Fruit fly (Drosophila melanogaster) whole organism, embryonic: ENCODE measurements around the gene HtrA2.
A peak's percentile ranks its signal among the peaks of the same experiment; 100 is the strongest.

Source experiments
- Bgb ChIP-seq: fragments of 200-800 bp; sonication (Bioruptor generic); IDR thresholded peaks from 2 replicates; pipeline ENCODE4 v1.3.6; 2022; ENCODE audit warnings: missing biosample characterization, missing genetic modification characterization; ENCODE audit not compliant: partially characterized antibody
- Blimp-1 ChIP-seq: fragments of 200-800 bp; sonication (Bioruptor generic); optimal IDR thresholded peaks from 3 replicates; lab custom pipeline; 2018; ENCODE audit warnings: missing biosample characterization, missing genetic modification characterization, mild to moderate bottlenecking, moderate library complexity, missing genetic modification reagents
- CG10147 ChIP-seq: fragments of 200-800 bp; sonication (Bioruptor generic); optimal IDR thresholded peaks from 2 replicates; lab custom pipeline; 2019; ENCODE audit warnings: missing biosample characterization, mild to moderate bottlenecking, missing genetic modification characterization, moderate library complexity
- CG10267 ChIP-seq: fragments of 200-800 bp; sonication (Bioruptor generic); optimal IDR thresholded peaks from 2 replicates; lab custom pipeline; 2018; ENCODE audit warnings: missing biosample characterization, mild to moderate bottlenecking, missing genetic modification characterization, moderate library complexity
- CG10274 ChIP-seq: fragments of 200-800 bp; sonication (Bioruptor generic); optimal IDR thresholded peaks from 3 replicates; lab custom pipeline; 2017; ENCODE audit warnings: missing biosample characterization, mild to moderate bottlenecking, missing genetic modification characterization
- CG11456 ChIP-seq: fragments of 200-800 bp; sonication (Bioruptor generic); IDR thresholded peaks from 3 replicates; pipeline ENCODE4 v1.3.6; 2022; ENCODE audit warnings: missing biosample characterization, missing genetic modification characterization
- CG11723 ChIP-seq: fragments of 200-800 bp; sonication (Bioruptor generic); optimal IDR thresholded peaks from 2 replicates; lab custom pipeline; 2017; ENCODE audit warnings: missing biosample characterization, mild to moderate bottlenecking, missing genetic modification characterization
- CG15269 ChIP-seq: fragments of 200-800 bp; sonication (Bioruptor generic); optimal IDR thresholded peaks from 2 replicates; lab custom pipeline; 2018; ENCODE audit warnings: missing biosample characterization, mild to moderate bottlenecking, missing genetic modification characterization, moderate library complexity
- CG1602 ChIP-seq: fragments of 200-800 bp; sonication (Bioruptor generic); optimal IDR thresholded peaks from 3 replicates; lab custom pipeline; 2016; ENCODE audit warnings: missing biosample characterization, missing genetic modification characterization
- CG16813 ChIP-seq: fragments of 200-800 bp; sonication (Bioruptor generic); IDR thresholded peaks from 3 replicates; pipeline ENCODE4 v1.3.6; 2022; ENCODE audit warnings: missing biosample characterization, missing genetic modification characterization; ENCODE audit not compliant: partially characterized antibody
- CG17361 ChIP-seq: fragments of 200-800 bp; sonication (Bioruptor generic); IDR thresholded peaks from 3 replicates; pipeline ENCODE4 v1.3.6; 2022; ENCODE audit warnings: missing biosample characterization, missing genetic modification characterization
- CG17829 ChIP-seq: fragments of 200-800 bp; optimal IDR thresholded peaks from 2 replicates; lab custom pipeline; 2019; ENCODE audit warnings: missing biosample characterization, mild to moderate bottlenecking, missing genetic modification characterization, moderate library complexity
- CG18599 ChIP-seq: fragments of 200-800 bp; sonication (Bioruptor generic); optimal IDR thresholded peaks from 3 replicates; lab custom pipeline; 2017; ENCODE audit warnings: missing biosample characterization, missing genetic modification characterization, mild to moderate bottlenecking, moderate library complexity, missing genetic modification reagents
- CG30020 ChIP-seq: fragments of 200-800 bp; optimal IDR thresholded peaks from 2 replicates; lab custom pipeline; 2019; ENCODE audit warnings: missing biosample characterization, mild to moderate bottlenecking, missing genetic modification characterization, moderate library complexity
- CG32532 ChIP-seq: fragments of 200-800 bp; sonication (Bioruptor generic); IDR thresholded peaks from 2 replicates; pipeline ENCODE4 v1.3.6; 2022; ENCODE audit warnings: missing biosample characterization, missing genetic modification characterization
- CG3281 ChIP-seq: fragments of 200-800 bp; sonication (Bioruptor generic); optimal IDR thresholded peaks from 3 replicates; lab custom pipeline; 2017; ENCODE audit warnings: missing biosample characterization, mild to moderate bottlenecking, missing genetic modification characterization
- CG4360 ChIP-seq: fragments of 200-800 bp; sonication (Bioruptor generic); IDR thresholded peaks from 2 replicates; pipeline ENCODE4 v1.3.6; 2022; ENCODE audit warnings: missing biosample characterization, missing genetic modification characterization
- CG7556 ChIP-seq: fragments of 200-800 bp; sonication (Bioruptor generic); optimal IDR thresholded peaks from 2 replicates; lab custom pipeline; 2017; ENCODE audit warnings: missing biosample characterization, mild to moderate bottlenecking, missing genetic modification characterization
- CG8281 ChIP-seq: fragments of 200-800 bp; sonication (Bioruptor generic); optimal IDR thresholded peaks from 2 replicates; lab custom pipeline; 2018; ENCODE audit warnings: missing biosample characterization, mild to moderate bottlenecking, missing genetic modification characterization, moderate library complexity
- CHES-1-like ChIP-seq: fragments of 200-800 bp; sonication (Bioruptor generic); optimal IDR thresholded peaks from 2 replicates; lab custom pipeline; 2016; ENCODE audit warnings: missing biosample characterization, missing genetic modification characterization
- Dad ChIP-seq: fragments of 200-800 bp; sonication (Bioruptor generic); optimal IDR thresholded peaks from 3 replicates; lab custom pipeline; 2016; ENCODE audit warnings: missing biosample characterization, missing genetic modification characterization
- Dfd ChIP-seq, 2 experiments: fragments of >200 bp; optimal IDR thresholded peaks; 2 replicates each; lab custom pipeline; 2017; ENCODE audit warnings: missing biosample characterization in 2 of 2, missing genetic modification characterization in 2 of 2
- Ets65A ChIP-seq: fragments of 200-800 bp; sonication (Bioruptor generic); peaks from one replicate; lab custom pipeline; 2016; ENCODE audit warnings: missing biosample characterization, missing genetic modification characterization
- Max ChIP-seq: fragments of 200-800 bp; sonication (Bioruptor generic); optimal IDR thresholded peaks from 2 replicates; lab custom pipeline; 2016; ENCODE audit warnings: missing biosample characterization, mild to moderate bottlenecking, missing genetic modification characterization
- Oaz ChIP-seq: fragments of 200-800 bp; sonication (Bioruptor generic); IDR thresholded peaks from 2 replicates; pipeline ENCODE4 v1.3.6; 2022; ENCODE audit warnings: missing biosample characterization, missing genetic modification characterization
- Rfx ChIP-seq: fragments of 200-800 bp; sonication (Bioruptor generic); IDR thresholded peaks from 2 replicates; pipeline ENCODE4 v1.3.6; 2022; ENCODE audit warnings: missing biosample characterization, missing genetic modification characterization
- Sox102F ChIP-seq: fragments of 200-800 bp; sonication (Bioruptor generic); optimal IDR thresholded peaks from 2 replicates; lab custom pipeline; 2018; ENCODE audit warnings: missing biosample characterization, mild to moderate bottlenecking, missing genetic modification characterization, moderate library complexity
- ac ChIP-seq: fragments of 200-800 bp; sonication (Bioruptor generic); optimal IDR thresholded peaks from 3 replicates; lab custom pipeline; 2017; ENCODE audit warnings: missing biosample characterization, mild to moderate bottlenecking, missing genetic modification characterization
- ap ChIP-seq: fragments of 200-800 bp; sonication (Bioruptor generic); IDR thresholded peaks from 2 replicates; pipeline ENCODE4 v1.3.6; 2022; ENCODE audit warnings: missing biosample characterization, missing genetic modification characterization
- bbx ChIP-seq: fragments of 200-800 bp; sonication (Bioruptor generic); IDR thresholded peaks from 2 replicates; pipeline ENCODE4 v1.3.6; 2022; ENCODE audit warnings: missing biosample characterization, missing genetic modification characterization; ENCODE audit not compliant: partially characterized antibody
- bowl ChIP-seq: fragments of 200-800 bp; sonication (Bioruptor generic); IDR thresholded peaks from 2 replicates; pipeline ENCODE4 v1.3.6; 2022; ENCODE audit warnings: missing biosample characterization, missing genetic modification characterization
- chif ChIP-seq, 2 experiments: fragments of 200-800 bp; sonication (Bioruptor generic); optimal IDR thresholded peaks; 3 replicates each; lab custom pipeline; 2016; ENCODE audit warnings: missing biosample characterization in 2 of 2, missing genetic modification characterization in 2 of 2
- chinmo ChIP-seq: fragments of 200-800 bp; sonication (Bioruptor generic); IDR thresholded peaks from 4 replicates; pipeline ENCODE4 v1.3.6; 2022; ENCODE audit warnings: missing biosample characterization, missing genetic modification characterization; ENCODE audit not compliant: partially characterized antibody
- croc ChIP-seq: fragments of 200-800 bp; sonication (Bioruptor generic); conservative IDR thresholded peaks from 3 replicates; pipeline ENCODE4 v1.3.6; 2022; ENCODE audit warnings: missing biosample characterization, missing genetic modification characterization
- gem ChIP-seq: fragments of 200-800 bp; sonication (Bioruptor generic); optimal IDR thresholded peaks from 2 replicates; lab custom pipeline; 2019; ENCODE audit warnings: missing biosample characterization, mild to moderate bottlenecking, missing genetic modification characterization, moderate library complexity
- hkb ChIP-seq, 2 experiments: fragments of 200-800 bp in 1 of 2; fragments of >200 bp in 1 of 2; sonication (Bioruptor generic) in 1 of 2; IDR thresholded peaks in 1 of 2; optimal IDR thresholded peaks in 1 of 2; 2 replicates each; pipeline versions ENCODE4 v1.3.6 to Lab custom; 2017 to 2022; ENCODE audit warnings: missing biosample characterization in 1 of 2, missing genetic modification characterization in 1 of 2
- insv ChIP-seq, 2 experiments: fragments of 200-800 bp; sonication (Bioruptor generic); optimal IDR thresholded peaks; 3 replicates each; lab custom pipeline; 2016 to 2018; ENCODE audit warnings: missing biosample characterization in 2 of 2, missing genetic modification characterization in 2 of 2
- kni ChIP-seq: fragments of 200-800 bp; sonication (Bioruptor generic); optimal IDR thresholded peaks from 3 replicates; lab custom pipeline; 2017; ENCODE audit warnings: mild to moderate bottlenecking, missing biosample characterization, missing genetic modification reagents, missing genetic modification characterization
- nmo ChIP-seq: fragments of 200-800 bp; sonication (Bioruptor generic); optimal IDR thresholded peaks from 2 replicates; lab custom pipeline; 2018; ENCODE audit warnings: missing biosample characterization, mild to moderate bottlenecking, missing genetic modification characterization, moderate library complexity
- pros ChIP-seq: fragments of 200-800 bp; sonication (Bioruptor generic); optimal IDR thresholded peaks from 3 replicates; lab custom pipeline; 2019; ENCODE audit warnings: missing biosample characterization, mild to moderate bottlenecking, missing genetic modification characterization, moderate library complexity
- schlank ChIP-seq: fragments of 200-800 bp; sonication (Bioruptor generic); optimal IDR thresholded peaks from 2 replicates; lab custom pipeline; 2018; ENCODE audit warnings: missing biosample characterization, mild to moderate bottlenecking, missing genetic modification characterization
- sim ChIP-seq: fragments of 200-800 bp; sonication (Bioruptor generic); IDR thresholded peaks from 2 replicates; pipeline ENCODE4 v1.3.6; 2022; ENCODE audit warnings: missing biosample characterization, missing genetic modification characterization
- twi ChIP-seq: fragments of 200-800 bp; optimal IDR thresholded peaks from 2 replicates; lab custom pipeline; 2019; ENCODE audit warnings: missing biosample characterization, mild to moderate bottlenecking, missing genetic modification characterization, moderate library complexity
- z ChIP-seq: fragments of 200-800 bp; sonication (Bioruptor generic); IDR thresholded peaks from 3 replicates; pipeline ENCODE4 v1.3.6; 2022; ENCODE audit warnings: missing biosample characterization, missing genetic modification characterization

Gene HtrA2

DNA sequence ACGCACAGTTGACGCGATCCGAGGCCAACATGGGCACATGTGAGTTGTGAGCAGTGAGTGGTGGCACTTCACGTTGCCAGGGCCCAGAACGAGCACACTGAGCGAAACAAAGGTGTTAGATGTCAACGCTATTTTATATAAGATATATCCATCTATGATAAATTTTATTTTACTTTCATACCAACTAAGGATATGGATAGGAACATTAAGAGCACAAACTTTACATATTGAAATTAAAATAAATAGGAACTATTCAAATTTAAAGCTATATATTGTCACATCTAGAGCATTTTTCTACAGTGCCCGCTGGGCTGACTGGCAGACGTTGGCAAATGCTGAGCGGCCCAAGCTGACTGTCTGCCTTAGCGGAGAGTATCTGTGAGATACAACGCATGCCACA lies 41.8 kb downstream of the HtrA2 start (continued):
- TF ChIP-seq CG32532 (GFP tag; lab: Robert Waterston, UW) (no peak), Max (GFP tag; lab: Kevin White, UChicago) (peak; percentile 55), gem (peak; percentile 80), twi (tag; lab: Kevin White, UChicago) (peak; percentile 42), CHES-1-like (GFP tag; lab: Kevin White, UChicago) (no peak), CG3281 (GFP tag; lab: Kevin White, UChicago) (peak; percentile 9), nmo (GFP tag; lab: Kevin White, UChicago) (peak; percentile 77), CG17361 (GFP tag; lab: Robert Waterston, UW) (peak; percentile 73), Oaz (GFP tag; lab: Robert Waterston, UW) (no peak), CG18599 (GFP tag; lab: Kevin White, UChicago) (peak; percentile 22), hkb (optimal IDR thresholded peaks at IDR 0.05; lab: Kevin White, UChicago) (no peak), hkb (GFP tag; IDR thresholded peaks at IDR 0.05; lab: Robert Waterston, UW) (peak; percentile 52; the same call in 1 of the 2 replicates), CG10267 (tag; lab: Kevin White, UChicago) (peak; percentile 75), CG10147 (GFP tag; lab: Kevin White, UChicago) (no peak), CG11723 (peak; percentile 4), CG17829 (tag; lab: Kevin White, UChicago) (peak; percentile 83), Blimp-1 (GFP tag; lab: Kevin White, UChicago) (peak; percentile 80), CG30020 (tag; lab: Kevin White, UChicago) (peak; percentile 13), Sox102F (GFP tag; lab: Kevin White, UChicago) (peak; percentile 69), CG7556 (GFP tag; lab: Kevin White, UChicago) (peak; percentile 53), CG10274 (no peak), CG16813 (GFP tag; lab: Robert Waterston, UW) (no peak), chinmo (GFP tag; lab: Robert Waterston, UW) (no peak), sim (peak; percentile 27; the same call in 1 of the 2 replicates), CG11456 (GFP tag; lab: Robert Waterston, UW) (no peak), schlank (no peak), Dad (no peak), ap (GFP tag; lab: Robert Waterston, UW) (peak; percentile 39), Bgb (GFP tag; lab: Robert Waterston, UW) (no peak), chif (GFP tag; optimal IDR thresholded peaks at IDR 0.05; lab: Kevin White, UChicago) (peak; percentile 42 to 62), Rfx (GFP tag; lab: Robert Waterston, UW) (0 out of 2 replicates have a peak, but pooled peaks have one; percentile 16), CG15269 (tag; lab: Kevin White, UChicago) (peak; percentile 64), ac (no peak), insv (GFP tag; optimal IDR thresholded peaks at IDR 0.05; lab: Kevin White, UChicago) (no peak), croc (peak; percentile 63), CG1602 (peak; percentile 16), Dfd (GFP tag; optimal IDR thresholded peaks at IDR 0.05; lab: Kevin White, UChicago) (no peak)

DNA sequence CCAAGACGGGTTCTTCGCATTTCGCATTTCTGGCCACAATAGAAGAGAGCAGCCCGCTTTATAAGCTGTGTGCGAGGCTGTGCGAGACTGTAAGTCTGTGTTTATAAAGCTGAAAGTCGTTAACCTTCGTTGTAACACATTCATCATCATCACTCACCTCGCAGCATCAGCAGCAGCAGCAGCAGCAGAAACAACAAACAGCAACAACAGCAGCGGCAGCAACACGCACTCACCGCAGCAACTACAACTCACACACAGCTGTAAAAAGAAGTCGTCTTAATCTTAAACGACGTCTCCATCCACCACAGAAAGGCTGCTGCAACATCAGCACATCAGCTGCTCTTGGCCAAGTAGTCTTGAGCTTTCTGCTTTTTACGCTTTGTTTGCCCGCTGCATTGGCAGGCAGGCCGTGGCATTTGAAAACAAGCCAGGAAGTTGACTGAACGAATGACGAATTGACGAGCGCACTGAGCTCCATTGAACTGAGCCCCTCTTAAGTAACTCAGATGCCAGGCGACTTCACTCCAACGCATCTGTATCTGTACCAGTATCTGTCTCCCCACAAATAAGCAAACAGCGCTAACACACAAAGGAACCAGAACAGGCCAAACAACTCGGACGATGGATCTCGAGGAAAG lies 42.7 kb downstream of the HtrA2 start:
- TF ChIP-seq z (GFP tag; lab: Robert Waterston, UW) (0 out of 3 replicates have a peak, but pooled peaks have one; percentile 32), CG4360 (0 out of 2 replicates have a peak, but pooled peaks have one; percentile 22), kni (GFP tag; lab: Kevin White, UChicago) (peak; percentile 5), bbx (GFP tag; lab: Robert Waterston, UW) (no peak), Ets65A (GFP tag; lab: Kevin White, UChicago) (peak; percentile 65), hkb (optimal IDR thresholded peaks at IDR 0.05; lab: Kevin White, UChicago) (no peak), hkb (GFP tag; IDR thresholded peaks at IDR 0.05; lab: Robert Waterston, UW) (no peak), bowl (GFP tag; lab: Robert Waterston, UW) (0 out of 2 replicates have a peak, but pooled peaks have one; percentile 10), pros (GFP tag; lab: Kevin White, UChicago) (peak; percentile 62), CG8281 (tag; lab: Kevin White, UChicago) (peak; percentile 92)
- TF ChIP-seq, all 482 proteins: peak for 7
